Worm (Caenorhabditis elegans) whole organism, mixed stage, embryonic: Measurements from ENCODE around the gene pmp-2.

Experiments
- blmp-1 ChIP-seq: fragments of 150-350 bp; optimal IDR thresholded peaks from 2 replicates; lab custom pipeline; 2014; ENCODE audit warnings: missing biosample characterization, missing genetic modification characterization
- hlh-1 ChIP-seq: fragments of 150-350 bp; optimal IDR thresholded peaks from 2 replicates; lab custom pipeline; 2014; ENCODE audit warnings: missing biosample characterization, missing genetic modification reagents, missing genetic modification characterization
- nhr-12 ChIP-seq: fragments of 150-350 bp; optimal IDR thresholded peaks from 2 replicates; lab custom pipeline; 2014; ENCODE audit warnings: missing biosample characterization, missing genetic modification characterization
- nhr-28 ChIP-seq: fragments of 150-350 bp; optimal IDR thresholded peaks from 2 replicates; lab custom pipeline; 2014; ENCODE audit warnings: missing biosample characterization, missing genetic modification characterization
- pha-4 ChIP-seq: fragments of 150-350 bp; optimal IDR thresholded peaks from 2 replicates; lab custom pipeline; 2018; ENCODE audit warnings: missing biosample characterization, missing genetic modification reagents, missing genetic modification characterization
- snpc-4 ChIP-seq: fragments of 150-350 bp; optimal IDR thresholded peaks from 2 replicates; lab custom pipeline; 2014; ENCODE audit warnings: missing biosample characterization, missing genetic modification characterization
- unc-120 ChIP-seq: sonication (generic microtip); optimal IDR thresholded peaks from 2 replicates; lab custom pipeline; 2017; ENCODE audit warnings: missing genetic modification characterization, missing compliant biosample characterization; ENCODE audit not compliant: poor library complexity, severe bottlenecking

- TF ChIP-seq unc-120 (tag; lab: Kevin White, UChicago): no peak
- no peak for TF ChIP-seq hlh-1 (tag; lab: Kevin White, UChicago)
- no peak for TF ChIP-seq nhr-28
- no peak for TF ChIP-seq nhr-12 (tag; lab: Kevin White, UChicago)
- TF ChIP-seq blmp-1: no peak
- TF ChIP-seq pha-4 (tag; lab: Kevin White, UChicago): no peak
- no peak for TF ChIP-seq snpc-4 (tag; lab: Kevin White, UChicago)
These were observed 22.0 kb upstream of the pmp-2 start, which contains the start of gene asm-1 for ce11 chrII:6909568-6910122.
